Fruit fly (Drosophila melanogaster) whole organism, embryonic: ENCODE data around the gene LysRS.

Source experiments
- B-H2 ChIP-seq: fragments of 200-800 bp; sonication (Bioruptor generic); optimal IDR thresholded peaks from 2 replicates; lab custom pipeline; 2018; ENCODE audit warnings: missing biosample characterization, mild to moderate bottlenecking, missing genetic modification characterization
- Bgb ChIP-seq: fragments of 200-800 bp; sonication (Bioruptor generic); IDR thresholded peaks from 2 replicates; pipeline ENCODE4 v1.3.6; 2022; ENCODE audit warnings: missing biosample characterization, missing genetic modification characterization; ENCODE audit not compliant: partially characterized antibody
- CG11093 ChIP-seq: fragments of 200-800 bp; sonication (Bioruptor generic); IDR thresholded peaks from 3 replicates; pipeline ENCODE4 v1.3.6; 2022; ENCODE audit warnings: missing biosample characterization, missing genetic modification characterization
- CG11398 ChIP-seq: fragments of 200-800 bp; sonication (Bioruptor generic); optimal IDR thresholded peaks from 2 replicates; lab custom pipeline; 2016; ENCODE audit warnings: missing biosample characterization, missing genetic modification characterization
- CG12769 ChIP-seq: fragments of 200-800 bp; sonication (Bioruptor generic); optimal IDR thresholded peaks from 2 replicates; lab custom pipeline; 2019; ENCODE audit warnings: missing biosample characterization, mild to moderate bottlenecking, missing genetic modification characterization, moderate library complexity
- CG12942 ChIP-seq: fragments of 200-800 bp; sonication (Bioruptor generic); optimal IDR thresholded peaks from 3 replicates; lab custom pipeline; 2016; ENCODE audit warnings: missing biosample characterization, missing genetic modification characterization
- CG13424 ChIP-seq: fragments of 200-800 bp; sonication (Bioruptor generic); optimal IDR thresholded peaks from 2 replicates; lab custom pipeline; 2019; ENCODE audit warnings: missing biosample characterization, mild to moderate bottlenecking, missing genetic modification characterization, moderate library complexity
- CG13894 ChIP-seq: fragments of 200-800 bp; sonication (Bioruptor generic); optimal IDR thresholded peaks from 3 replicates; lab custom pipeline; 2018; ENCODE audit warnings: missing biosample characterization, mild to moderate bottlenecking, missing genetic modification characterization, moderate library complexity
- CG14050 ChIP-seq: fragments of 200-800 bp; sonication (Bioruptor generic); IDR thresholded peaks from 3 replicates; pipeline ENCODE4 v1.3.6; 2022; ENCODE audit warnings: missing biosample characterization, missing genetic modification characterization
- CG15479 ChIP-seq: fragments of 200-800 bp; sonication (Bioruptor generic); optimal IDR thresholded peaks from 3 replicates; lab custom pipeline; 2019; ENCODE audit warnings: missing biosample characterization, mild to moderate bottlenecking, missing genetic modification characterization, moderate library complexity
- CG17186 ChIP-seq: fragments of 200-800 bp; sonication (Bioruptor generic); optimal IDR thresholded peaks from 3 replicates; lab custom pipeline; 2017; ENCODE audit warnings: missing biosample characterization, missing genetic modification reagents, missing genetic modification characterization
- CG17361 ChIP-seq: fragments of 200-800 bp; sonication (Bioruptor generic); IDR thresholded peaks from 3 replicates; pipeline ENCODE4 v1.3.6; 2022; ENCODE audit warnings: missing biosample characterization, missing genetic modification characterization
- CG17802 ChIP-seq: fragments of 200-800 bp; sonication (Bioruptor generic); optimal IDR thresholded peaks from 2 replicates; lab custom pipeline; 2018; ENCODE audit warnings: missing biosample characterization, mild to moderate bottlenecking, missing genetic modification characterization, moderate library complexity
- CG1792 ChIP-seq: fragments of 200-800 bp; sonication (Bioruptor generic); optimal IDR thresholded peaks from 2 replicates; lab custom pipeline; 2016; ENCODE audit warnings: missing biosample characterization, missing genetic modification characterization
- CG3065 ChIP-seq: fragments of 200-800 bp; sonication (Bioruptor generic); optimal IDR thresholded peaks from 2 replicates; lab custom pipeline; 2016; ENCODE audit warnings: missing biosample characterization, missing genetic modification characterization
- CG31388 ChIP-seq: fragments of 200-800 bp; sonication (Bioruptor generic); optimal IDR thresholded peaks from 2 replicates; lab custom pipeline; 2016; ENCODE audit warnings: missing biosample characterization, missing genetic modification characterization
- CG33213 ChIP-seq: fragments of 200-800 bp; sonication (Bioruptor generic); optimal IDR thresholded peaks from 3 replicates; lab custom pipeline; 2016; ENCODE audit warnings: missing biosample characterization, missing genetic modification characterization
- CG33557 ChIP-seq: fragments of 200-800 bp; sonication (Bioruptor generic); optimal IDR thresholded peaks from 2 replicates; lab custom pipeline; 2019; ENCODE audit warnings: missing biosample characterization, mild to moderate bottlenecking, missing genetic modification characterization, moderate library complexity
- CG4328 ChIP-seq: fragments of 200-800 bp; sonication (Bioruptor generic); optimal IDR thresholded peaks from 3 replicates; lab custom pipeline; 2017; ENCODE audit warnings: missing biosample characterization, missing genetic modification reagents, missing genetic modification characterization
- CG4424 ChIP-seq: fragments of 200-800 bp; sonication (Bioruptor generic); optimal IDR thresholded peaks from 3 replicates; lab custom pipeline; 2016; ENCODE audit warnings: missing biosample characterization, missing genetic modification characterization
- CG4820 ChIP-seq: fragments of 200-800 bp; sonication (Bioruptor generic); optimal IDR thresholded peaks from 3 replicates; lab custom pipeline; 2016; ENCODE audit warnings: missing biosample characterization, missing genetic modification characterization
- CG8944 ChIP-seq: fragments of 200-800 bp; sonication (Bioruptor generic); optimal IDR thresholded peaks from 3 replicates; lab custom pipeline; 2016; ENCODE audit warnings: missing biosample characterization, missing genetic modification characterization
- D19A ChIP-seq: fragments of 200-800 bp; optimal IDR thresholded peaks from 3 replicates; lab custom pipeline; 2019; ENCODE audit warnings: missing biosample characterization, mild to moderate bottlenecking, missing genetic modification characterization, moderate library complexity
- Hr51 ChIP-seq, 2 experiments: fragments of 200-800 bp; sonication (Bioruptor generic); optimal IDR thresholded peaks; 2 replicates in 1 of 2; 3 replicates in 1 of 2; lab custom pipeline; 2016 to 2018; ENCODE audit warnings: missing biosample characterization in 2 of 2, missing genetic modification characterization in 2 of 2, mild to moderate bottlenecking in 1 of 2, moderate library complexity in 1 of 2
- Hsf ChIP-seq: fragments of 200-800 bp; sonication (Bioruptor generic); optimal IDR thresholded peaks from 3 replicates; lab custom pipeline; 2016; ENCODE audit warnings: missing biosample characterization, missing genetic modification characterization
- Lhr ChIP-seq: fragments of 200-800 bp; sonication (Bioruptor generic); optimal IDR thresholded peaks from 3 replicates; lab custom pipeline; 2017; ENCODE audit warnings: mild to moderate bottlenecking, missing biosample characterization, missing genetic modification reagents, missing genetic modification characterization
- Lim3 ChIP-seq: fragments of 200-800 bp; sonication (Bioruptor generic); IDR thresholded peaks from 2 replicates; pipeline ENCODE4 v1.3.6; 2022; ENCODE audit warnings: missing biosample characterization, missing genetic modification characterization
- MESR4 ChIP-seq: fragments of 200-800 bp; sonication (Bioruptor generic); optimal IDR thresholded peaks from 2 replicates; lab custom pipeline; 2018; ENCODE audit warnings: missing biosample characterization, mild to moderate bottlenecking, missing genetic modification characterization, moderate library complexity
- Mrtf ChIP-seq: fragments of 200-800 bp; sonication (Bioruptor generic); IDR thresholded peaks from 3 replicates; pipeline ENCODE4 v1.3.6; 2022; ENCODE audit warnings: missing biosample characterization, missing genetic modification characterization
- Opbp ChIP-seq: fragments of 200-800 bp; sonication (Bioruptor generic); IDR thresholded peaks from 3 replicates; pipeline ENCODE4 v1.3.6; 2022; ENCODE audit warnings: missing biosample characterization, missing genetic modification characterization; ENCODE audit not compliant: partially characterized antibody
- Rx ChIP-seq: fragments of 200-800 bp; sonication (Bioruptor generic); IDR thresholded peaks from 2 replicates; pipeline ENCODE4 v1.3.6; 2022; ENCODE audit warnings: missing biosample characterization, missing genetic modification characterization
- Sox102F ChIP-seq: fragments of 200-800 bp; sonication (Bioruptor generic); optimal IDR thresholded peaks from 2 replicates; lab custom pipeline; 2018; ENCODE audit warnings: missing biosample characterization, mild to moderate bottlenecking, missing genetic modification characterization, moderate library complexity
- Sry-δ ChIP-seq: fragments of 200-800 bp; sonication (Bioruptor generic); optimal IDR thresholded peaks from 2 replicates; lab custom pipeline; 2016; ENCODE audit warnings: missing biosample characterization, missing genetic modification characterization
- Stat92E ChIP-seq, 3 experiments: fragments of >200 bp in 2 of 3; fragments of 200-800 bp in 1 of 3; sonication (Bioruptor generic) in 1 of 3; optimal IDR thresholded peaks; 2 replicates each; lab custom pipeline; 2017 to 2019; ENCODE audit warnings: missing biosample characterization in 3 of 3, missing genetic modification characterization in 3 of 3, mild to moderate bottlenecking in 1 of 3, moderate library complexity in 1 of 3
- TFAM ChIP-seq: fragments of 200-800 bp; sonication (Bioruptor generic); optimal IDR thresholded peaks from 2 replicates; lab custom pipeline; 2017; ENCODE audit warnings: missing biosample characterization, missing genetic modification characterization, inconsistent platforms
- YL-1 ChIP-seq: fragments of 200-800 bp; sonication (Bioruptor generic); optimal IDR thresholded peaks from 3 replicates; lab custom pipeline; 2017; ENCODE audit warnings: missing biosample characterization, mild to moderate bottlenecking, missing genetic modification characterization
- chif ChIP-seq, 2 experiments: fragments of 200-800 bp; sonication (Bioruptor generic); optimal IDR thresholded peaks; 3 replicates each; lab custom pipeline; 2016; ENCODE audit warnings: missing biosample characterization in 2 of 2, missing genetic modification characterization in 2 of 2
- dm ChIP-seq: fragments of 200-800 bp; sonication (Bioruptor generic); optimal IDR thresholded peaks from 3 replicates; lab custom pipeline; 2016; ENCODE audit warnings: missing biosample characterization, missing genetic modification characterization
- dmrt99B ChIP-seq: fragments of 200-800 bp; sonication (Bioruptor generic); optimal IDR thresholded peaks from 2 replicates; lab custom pipeline; 2018; ENCODE audit warnings: missing biosample characterization, mild to moderate bottlenecking, missing genetic modification characterization, moderate library complexity
- gt ChIP-seq: fragments of 200-800 bp; sonication (Bioruptor generic); IDR thresholded peaks from 2 replicates; pipeline ENCODE4 v1.3.6; 2022; ENCODE audit warnings: missing biosample characterization, missing genetic modification characterization
- insv ChIP-seq, 2 experiments: fragments of 200-800 bp; sonication (Bioruptor generic); optimal IDR thresholded peaks; 3 replicates each; lab custom pipeline; 2016 to 2018; ENCODE audit warnings: missing biosample characterization in 2 of 2, missing genetic modification characterization in 2 of 2
- kni ChIP-seq: fragments of 200-800 bp; sonication (Bioruptor generic); optimal IDR thresholded peaks from 3 replicates; lab custom pipeline; 2017; ENCODE audit warnings: mild to moderate bottlenecking, missing biosample characterization, missing genetic modification reagents, missing genetic modification characterization
- lilli ChIP-seq: fragments of 200-800 bp; sonication (Bioruptor generic); optimal IDR thresholded peaks from 3 replicates; lab custom pipeline; 2016; ENCODE audit warnings: missing biosample characterization, missing genetic modification characterization
- lola ChIP-seq, 3 experiments: fragments of >200 bp in 2 of 3; fragments of 200-800 bp in 1 of 3; sonication (Bioruptor generic) in 1 of 3; optimal IDR thresholded peaks; 2 replicates each; lab custom pipeline; 2017 to 2019; ENCODE audit warnings: missing biosample characterization in 3 of 3, missing genetic modification characterization in 3 of 3, mild to moderate bottlenecking in 1 of 3, moderate library complexity in 1 of 3
- oc ChIP-seq: fragments of 200-800 bp; sonication (Bioruptor generic); optimal IDR thresholded peaks from 2 replicates; lab custom pipeline; 2018; ENCODE audit warnings: missing biosample characterization, mild to moderate bottlenecking, missing genetic modification characterization, moderate library complexity
- psq ChIP-seq: fragments of 200-800 bp; sonication (Bioruptor generic); optimal IDR thresholded peaks from 2 replicates; lab custom pipeline; 2017; ENCODE audit warnings: missing biosample characterization, missing genetic modification characterization
- sr ChIP-seq: fragments of 200-800 bp; sonication (Bioruptor generic); IDR thresholded peaks from 3 replicates; pipeline ENCODE4 v1.3.6; 2022; ENCODE audit warnings: missing biosample characterization, missing genetic modification characterization
- sug ChIP-seq: fragments of 200-800 bp; optimal IDR thresholded peaks from 2 replicates; lab custom pipeline; 2019; ENCODE audit warnings: missing biosample characterization, mild to moderate bottlenecking, missing genetic modification characterization, moderate library complexity
- trem ChIP-seq: fragments of 200-800 bp; optimal IDR thresholded peaks from 3 replicates; lab custom pipeline; 2019; ENCODE audit warnings: missing biosample characterization, mild to moderate bottlenecking, missing genetic modification characterization, moderate library complexity

Gene LysRS

dm6 chrX:9641184-9641772 lies 32.6 kb upstream of the LysRS start (continued):
- TF ChIP-seq oc (tag; lab: Kevin White, UChicago) (peak; percentile 10), Lim3 (GFP tag; lab: Robert Waterston, UW) (no peak), CG14050 (peak; percentile 50; the same call in 2 of the 3 replicates), CG13424 (tag; lab: Kevin White, UChicago) (peak; percentile 79), YL-1 (GFP tag; lab: Kevin White, UChicago) (no peak), CG11093 (GFP tag; lab: Robert Waterston, UW) (0 out of 3 replicates have a peak, but pooled peaks have one; percentile 31), gt (GFP tag; lab: Robert Waterston, UW) (no peak), Rx (no peak), CG31388 (GFP tag; lab: Kevin White, UChicago) (no peak), CG17802 (tag; lab: Kevin White, UChicago) (no peak), Hsf (peak; percentile 44), insv (GFP tag; optimal IDR thresholded peaks at IDR 0.05; lab: Kevin White, UChicago) (no peak), Lhr (GFP tag; lab: Kevin White, UChicago) (no peak), CG33213 (GFP tag; lab: Kevin White, UChicago) (no peak), lola (GFP tag; optimal IDR thresholded peaks at IDR 0.05; lab: Kevin White, UChicago) (no peak), Hr51 (GFP tag; optimal IDR thresholded peaks at IDR 0.05; lab: Kevin White, UChicago) (peak in 1 of 2 experiments; percentile 90), kni (GFP tag; lab: Kevin White, UChicago) (no peak), psq (GFP tag; lab: Kevin White, UChicago) (no peak), B-H2 (no peak), CG1792 (GFP tag; lab: Kevin White, UChicago) (no peak), sug (peak; percentile 46), Sox102F (GFP tag; lab: Kevin White, UChicago) (peak; percentile 78), CG12769 (tag; lab: Kevin White, UChicago) (peak; percentile 88), CG17186 (no peak), CG15479 (GFP tag; lab: Kevin White, UChicago) (no peak), CG13894 (tag; lab: Kevin White, UChicago) (peak; percentile 69), dmrt99B (tag; lab: Kevin White, UChicago) (peak; percentile 82), dm (GFP tag; lab: Kevin White, UChicago) (no peak), CG17361 (GFP tag; lab: Robert Waterston, UW) (peak; percentile 48; the same call in 1 of the 3 replicates), lilli (peak; percentile 64), CG3065 (GFP tag; lab: Kevin White, UChicago) (peak; percentile 26), TFAM (GFP tag; lab: Kevin White, UChicago) (no peak), Opbp (GFP tag; lab: Robert Waterston, UW) (no peak), D19A (tag; lab: Kevin White, UChicago) (peak; percentile 76), trem (no peak), CG4820 (GFP tag; lab: Kevin White, UChicago) (no peak), Sry-δ (GFP tag; lab: Kevin White, UChicago) (no peak), sr (GFP tag; lab: Robert Waterston, UW) (peak; percentile 62; the same call in 2 of the 3 replicates), Stat92E (GFP tag; optimal IDR thresholded peaks at IDR 0.05; lab: Kevin White, UChicago) (no peak), chif (GFP tag; optimal IDR thresholded peaks at IDR 0.05; lab: Kevin White, UChicago) (no peak), CG11398 (no peak), CG12942 (GFP tag; lab: Kevin White, UChicago) (no peak), CG4328 (GFP tag; lab: Kevin White, UChicago) (no peak), Mrtf (no peak), MESR4 (no peak), CG33557 (GFP tag; lab: Kevin White, UChicago) (no peak), CG4424 (GFP tag; lab: Kevin White, UChicago) (no peak), Bgb (no peak), CG8944 (GFP tag; lab: Kevin White, UChicago) (no peak)
